Worm (Caenorhabditis elegans) whole organism, young adult: ENCODE data around the gene srz-75.

Source experiments
- F22D6.2 ChIP-seq: sonication (generic microtip); optimal IDR thresholded peaks from 2 replicates; lab custom pipeline; 2016; ENCODE audit warnings: mild to moderate bottlenecking, missing genetic modification characterization, missing compliant biosample characterization
- F33H1.4 ChIP-seq: fragments of 200-800 bp; sonication (Bioruptor generic); IDR thresholded peaks from 2 replicates; pipeline ENCODE4 v1.3.6; 2022; ENCODE audit warnings: missing genetic modification reagents, missing genetic modification characterization, missing compliant biosample characterization
- F55B11.4 ChIP-seq: sonication (generic microtip); optimal IDR thresholded peaks from 2 replicates; lab custom pipeline; 2016; ENCODE audit warnings: missing compliant biosample characterization, missing genetic modification characterization, borderline replicate concordance; ENCODE audit not compliant: insufficient read depth
- T26A5.8 ChIP-seq: sonication (generic microtip); optimal IDR thresholded peaks from 2 replicates; lab custom pipeline; 2016; ENCODE audit warnings: missing genetic modification characterization, missing compliant biosample characterization
- Y56A3A.18 ChIP-seq: fragments of 200-800 bp; sonication (Bioruptor generic); IDR thresholded peaks from 2 replicates; pipeline ENCODE4 v1.3.6; 2022; ENCODE audit warnings: missing genetic modification reagents, missing genetic modification characterization, missing compliant biosample characterization
- aptf-3 ChIP-seq: fragments of 200-800 bp; sonication (Bioruptor generic); IDR thresholded peaks from 2 replicates; pipeline ENCODE4 v1.3.6; 2022; ENCODE audit warnings: missing genetic modification characterization, missing compliant biosample characterization
- attf-3 ChIP-seq: fragments of 200-800 bp; sonication (Bioruptor generic); conservative IDR thresholded peaks from 2 replicates; pipeline ENCODE4 v1.3.6; 2022; ENCODE audit warnings: missing genetic modification reagents, missing genetic modification characterization, missing compliant biosample characterization
- attf-6 ChIP-seq: fragments of 200-800 bp; sonication (Bioruptor generic); IDR thresholded peaks from 2 replicates; pipeline ENCODE4 v1.3.6; 2022; ENCODE audit warnings: missing genetic modification reagents, missing genetic modification characterization, missing compliant biosample characterization
- cebp-1 ChIP-seq, 2 experiments: fragments of 200-800 bp in 1 of 2; sonication (Bioruptor generic) in 1 of 2; sonication (generic microtip) in 1 of 2; IDR thresholded peaks in 1 of 2; optimal IDR thresholded peaks in 1 of 2; 2 replicates each; pipeline versions ENCODE4 v1.3.6 to Lab custom; 2017 to 2022; ENCODE audit warnings: missing compliant biosample characterization in 2 of 2, missing genetic modification characterization in 2 of 2, mild to moderate bottlenecking in 1 of 2, missing genetic modification reagents in 1 of 2, moderate library complexity in 1 of 2
- cebp-2 ChIP-seq: fragments of 200-800 bp; sonication (Bioruptor generic); IDR thresholded peaks from 2 replicates; pipeline ENCODE4 v1.3.6; 2022; ENCODE audit warnings: missing genetic modification characterization, missing compliant biosample characterization
- ceh-100 ChIP-seq: fragments of 200-800 bp; sonication (Bioruptor generic); IDR thresholded peaks from 2 replicates; pipeline ENCODE4 v1.3.6; 2022; ENCODE audit warnings: missing genetic modification reagents, missing genetic modification characterization, missing compliant biosample characterization
- hmg-1.2 ChIP-seq: fragments of 200-800 bp; sonication (Bioruptor generic); IDR thresholded peaks from 2 replicates; pipeline ENCODE4 v1.3.6; 2022; ENCODE audit warnings: missing genetic modification reagents, missing genetic modification characterization, missing compliant biosample characterization
- madf-3 ChIP-seq: fragments of 200-800 bp; sonication (Bioruptor generic); IDR thresholded peaks from 2 replicates; pipeline ENCODE4 v1.3.6; 2022; ENCODE audit warnings: missing genetic modification reagents, missing genetic modification characterization, missing compliant biosample characterization
- mes-4 ChIP-seq: sonication (generic microtip); optimal IDR thresholded peaks from 2 replicates; lab custom pipeline; 2016; ENCODE audit warnings: missing genotype, missing genetic modification characterization, missing compliant biosample characterization
- pbrm-1 ChIP-seq: fragments of 200-800 bp; sonication (Bioruptor generic); IDR thresholded peaks from 2 replicates; pipeline ENCODE4 v1.3.6; 2022; ENCODE audit warnings: missing genetic modification reagents, missing genetic modification characterization, missing compliant biosample characterization
- pha-4 ChIP-seq: fragments of 150-350 bp; sonication (generic microtip); optimal IDR thresholded peaks from 2 replicates; lab custom pipeline; 2014; ENCODE audit warnings: missing biosample characterization, missing genetic modification reagents, missing genetic modification characterization
- snpc-4 ChIP-seq, 5 experiments: fragments of 150-350 bp in 1 of 5; sonication (generic microtip) in 4 of 5; optimal IDR thresholded peaks; 2 replicates each; lab custom pipeline; 2014 to 2018; ENCODE audit warnings: missing genetic modification characterization in 5 of 5, missing biosample characterization in 3 of 5, antibody characterized with exemption in 2 of 5, mild to moderate bottlenecking in 2 of 5, missing compliant biosample characterization in 2 of 5, missing genotype in 2 of 5, moderate library complexity in 2 of 5, missing genetic modification reagents in 1 of 5

srz-75 gene

ce11 chrIV:16247131-16247530 is 43.5 kb downstream of the srz-75 start, which contains the start of gene F38C2.1:
TSS of gene F38C2.1 (plus strand) at chrIV:16247431.
- TF ChIP-seq cebp-1 (GFP tag; IDR thresholded peaks at IDR 0.05; lab: Robert Waterston, UW) (no peak), cebp-1 (tag; optimal IDR thresholded peaks at IDR 0.05; lab: Kevin White, UChicago) (no peak), F33H1.4 (GFP tag; lab: Robert Waterston, UW) (no peak), F55B11.4 (tag; lab: Kevin White, UChicago) (no peak), cebp-2 (GFP tag; lab: Robert Waterston, UW) (no peak), hmg-1.2 (GFP tag; lab: Robert Waterston, UW) (no peak)

ce11 chrIV:16238555-16238954 is 52.1 kb downstream of the srz-75 start, which contains the start of gene srw-61:
TSS of gene srw-61 (minus strand) at chrIV:16238655.
- TF ChIP-seq aptf-3 (GFP tag; lab: Robert Waterston, UW) (no peak), ceh-100 (GFP tag; lab: Robert Waterston, UW) (no peak), attf-3 (GFP tag; lab: Robert Waterston, UW) (no peak), madf-3 (no peak), Y56A3A.18 (GFP tag; lab: Robert Waterston, UW) (no peak), T26A5.8 (no peak), mes-4 (tag; lab: Kevin White, UChicago) (no peak)

ce11 chrIV:16236827-16237226 is 53.8 kb downstream of the srz-75 start:
- TF ChIP-seq F22D6.2 (tag; lab: Kevin White, UChicago) (no peak), pbrm-1 (GFP tag; lab: Robert Waterston, UW) (no peak), pha-4 (tag; lab: Kevin White, UChicago) (no peak), snpc-4 (GFP tag; optimal IDR thresholded peaks at IDR 0.05; lab: Kevin White, UChicago) (no peak), snpc-4 (tag; optimal IDR thresholded peaks at IDR 0.05; lab: Kevin White, UChicago) (peak in 3 of 4 experiments; percentile 48 to 65 (median 58)), attf-6 (GFP tag; lab: Robert Waterston, UW) (0 out of 2 replicates have a peak, but pooled peaks have one; percentile 56)
